Worm (Caenorhabditis elegans) whole organism, early embryonic: ENCODE results near the gene Y55F3BL.6.

Experiments
- ama-1 ChIP-seq: fragments of 150-350 bp; optimal IDR thresholded peaks from 2 replicates; lab custom pipeline; 2014
- ceh-36 ChIP-seq: sonication (generic microtip); optimal IDR thresholded peaks from 2 replicates; lab custom pipeline; 2016; ENCODE audit warnings: missing genetic modification characterization, inconsistent platforms, missing compliant biosample characterization
- hmbx-1 ChIP-seq: sonication (generic microtip); optimal IDR thresholded peaks from 2 replicates; lab custom pipeline; 2016; ENCODE audit warnings: mild to moderate bottlenecking, missing genetic modification characterization, missing compliant biosample characterization

DNA sequence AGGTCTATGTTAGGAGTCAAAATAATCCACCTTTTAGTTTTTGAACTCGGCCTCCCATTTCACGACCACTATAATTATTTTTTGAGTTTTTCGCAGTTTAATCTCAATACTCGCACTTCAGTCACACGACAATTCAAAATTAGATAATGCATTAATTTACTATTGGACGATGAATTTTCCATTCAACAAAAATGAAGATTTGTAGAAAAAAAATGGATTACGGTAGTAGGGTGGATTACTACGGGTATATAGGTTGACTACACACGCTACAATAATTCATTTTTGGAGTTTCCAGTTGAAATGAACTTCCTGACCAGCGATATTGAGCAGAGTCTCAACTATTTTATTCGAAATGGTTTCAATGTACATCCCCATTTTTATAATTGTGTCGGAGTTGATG, 50.5 kb downstream of the Y55F3BL.6 start, which contains the start of gene srt-23:
- TF ChIP-seq ama-1 (lab: Kevin White, UChicago) (no peak), hmbx-1 (tag; lab: Kevin White, UChicago) (no peak), ceh-36 (tag; lab: Kevin White, UChicago) (no peak)
